Worm (Caenorhabditis elegans) whole organism, L3 larva: ENCODE measurements around the gene aptf-3.

Source experiments
- aly-2 ChIP-seq: fragments of 150-350 bp; optimal IDR thresholded peaks from 2 replicates; lab custom pipeline; 2014; ENCODE audit warnings: missing biosample characterization, missing genetic modification characterization
- ama-1 ChIP-seq: fragments of 150-350 bp; optimal IDR thresholded peaks from 2 replicates; lab custom pipeline; 2018
- ceh-28 ChIP-seq: fragments of 150-350 bp; optimal IDR thresholded peaks from 2 replicates; lab custom pipeline; 2014; ENCODE audit warnings: missing biosample characterization, missing genetic modification reagents, missing genetic modification characterization
- mdl-1 ChIP-seq: fragments of 150-350 bp; optimal IDR thresholded peaks from 2 replicates; lab custom pipeline; 2014; ENCODE audit warnings: missing biosample characterization, missing genetic modification characterization
- mml-1 ChIP-seq: fragments of 150-350 bp; sonication (generic microtip); optimal IDR thresholded peaks from 3 replicates; lab custom pipeline; 2014; ENCODE audit warnings: missing biosample characterization, missing genetic modification characterization
- nhr-23 ChIP-seq: fragments of 150-350 bp; optimal IDR thresholded peaks from 2 replicates; lab custom pipeline; 2014; ENCODE audit warnings: missing biosample characterization, missing genetic modification reagents, missing genetic modification characterization
- snpc-4 ChIP-seq: fragments of 150-350 bp; optimal IDR thresholded peaks from 2 replicates; lab custom pipeline; 2014; ENCODE audit warnings: missing biosample characterization, missing genetic modification characterization
- unc-39 ChIP-seq: sonication (generic microtip); optimal IDR thresholded peaks from 4 replicates; lab custom pipeline; 2017; ENCODE audit warnings: missing biosample characterization, missing genetic modification characterization

DNA sequence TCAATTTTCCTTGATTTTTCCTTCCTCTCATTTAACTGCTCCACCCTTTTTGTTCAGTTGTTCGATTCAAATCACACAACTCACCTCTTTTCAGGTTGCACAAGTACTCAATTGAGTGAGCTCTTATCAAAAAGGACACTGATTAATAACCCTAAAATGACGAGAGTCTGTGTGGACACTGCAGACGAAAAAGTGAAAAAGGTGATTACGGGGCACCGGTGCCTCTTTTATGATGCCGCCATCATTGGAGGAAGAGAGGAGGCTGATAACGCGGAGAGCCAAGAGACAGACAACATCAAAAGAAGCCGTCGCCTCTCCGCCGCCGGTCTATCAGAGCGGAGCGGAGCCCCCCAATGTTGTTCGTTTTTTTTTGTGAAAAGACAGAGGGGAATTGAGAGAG, 31.2 kb downstream of the aptf-3 start, which contains the start of gene sptf-2:
- no peak for TF ChIP-seq mdl-1 (tag; lab: Kevin White, UChicago)
- no peak for TF ChIP-seq unc-39
- TF ChIP-seq mml-1 (tag; lab: Kevin White, UChicago): no peak
- no peak for TF ChIP-seq nhr-23 (tag; lab: Kevin White, UChicago)
- no peak for TF ChIP-seq ceh-28
- no peak for TF ChIP-seq aly-2 (tag; lab: Kevin White, UChicago)
- no peak for TF ChIP-seq ama-1
- no peak for TF ChIP-seq snpc-4 (tag; lab: Kevin White, UChicago)
